Fruit fly (Drosophila melanogaster) whole organism, prepupa: ENCODE results near the gene CG18281.
"Not testable (repeated sequence)": the region's sequence is repeated elsewhere in the genome, so short reads cannot be mapped to it uniquely, and the experiment has no call there.

Source experiments
- Blimp-1 ChIP-seq: fragments of 200-800 bp; sonication (Bioruptor generic); optimal IDR thresholded peaks from 3 replicates; lab custom pipeline; 2017; ENCODE audit warnings: missing biosample characterization, missing genetic modification characterization, mild to moderate bottlenecking, moderate library complexity, missing genetic modification reagents
- CG10631 ChIP-seq: fragments of 200-800 bp; sonication (Bioruptor generic); optimal IDR thresholded peaks from 2 replicates; lab custom pipeline; 2016; ENCODE audit warnings: missing biosample characterization, missing genetic modification characterization
- CG10669 ChIP-seq: fragments of 200-800 bp; sonication (Bioruptor generic); optimal IDR thresholded peaks from 3 replicates; lab custom pipeline; 2018; ENCODE audit warnings: missing biosample characterization, mild to moderate bottlenecking, missing genetic modification characterization, moderate library complexity
- CG11294 ChIP-seq: fragments of 200-800 bp; sonication (Bioruptor generic); IDR thresholded peaks from 2 replicates; pipeline ENCODE4 v1.3.6; 2022; ENCODE audit warnings: missing biosample characterization, missing genetic modification characterization
- CG11762 ChIP-seq: fragments of 200-800 bp; sonication (Bioruptor generic); optimal IDR thresholded peaks from 3 replicates; lab custom pipeline; 2016; ENCODE audit warnings: missing biosample characterization, missing genetic modification characterization; ENCODE audit not compliant: insufficient read depth
- CG11902 ChIP-seq: fragments of 200-800 bp; sonication (Bioruptor generic); optimal IDR thresholded peaks from 3 replicates; lab custom pipeline; 2016; ENCODE audit warnings: missing biosample characterization, missing genetic modification characterization
- CG15336 ChIP-seq: fragments of 200-800 bp; sonication (Bioruptor generic); IDR thresholded peaks from 2 replicates; pipeline ENCODE4 v1.3.6; 2022; ENCODE audit warnings: missing biosample characterization, missing genetic modification characterization
- CG1621 ChIP-seq: fragments of 200-800 bp; sonication (Bioruptor generic); optimal IDR thresholded peaks from 3 replicates; lab custom pipeline; 2018; ENCODE audit warnings: missing biosample characterization, mild to moderate bottlenecking, missing genetic modification characterization
- CG3032 ChIP-seq: fragments of 200-800 bp; optimal IDR thresholded peaks from 2 replicates; lab custom pipeline; 2019; ENCODE audit warnings: missing biosample characterization, mild to moderate bottlenecking, missing genetic modification characterization, moderate library complexity
- CG31627 ChIP-seq: fragments of 200-800 bp; sonication (Bioruptor generic); optimal IDR thresholded peaks from 3 replicates; lab custom pipeline; 2016; ENCODE audit warnings: missing biosample characterization, missing genetic modification characterization
- CG32006 ChIP-seq: fragments of 200-800 bp; sonication (Bioruptor generic); optimal IDR thresholded peaks from 3 replicates; lab custom pipeline; 2017; ENCODE audit warnings: missing biosample characterization, mild to moderate bottlenecking, missing genetic modification characterization
- CG34406 ChIP-seq: fragments of 200-800 bp; sonication (Bioruptor generic); optimal IDR thresholded peaks from 3 replicates; lab custom pipeline; 2016; ENCODE audit warnings: missing biosample characterization, missing genetic modification characterization
- CG3919 ChIP-seq: fragments of 200-800 bp; sonication (Bioruptor generic); optimal IDR thresholded peaks from 3 replicates; lab custom pipeline; 2016; ENCODE audit warnings: missing biosample characterization, missing genetic modification characterization
- CG4318 ChIP-seq: fragments of 200-800 bp; sonication (Bioruptor generic); optimal IDR thresholded peaks from 3 replicates; lab custom pipeline; 2017; ENCODE audit warnings: missing biosample characterization, mild to moderate bottlenecking, missing genetic modification characterization
- CG6163 ChIP-seq: fragments of 200-800 bp; sonication (Bioruptor generic); IDR thresholded peaks from 3 replicates; pipeline ENCODE4 v1.3.6; 2022; ENCODE audit warnings: missing biosample characterization, missing genetic modification characterization
- CG6792 ChIP-seq: fragments of 200-800 bp; sonication (Bioruptor generic); optimal IDR thresholded peaks from 3 replicates; lab custom pipeline; 2016; ENCODE audit warnings: missing biosample characterization, missing genetic modification characterization
- CG6854 ChIP-seq: fragments of 200-800 bp; sonication (Bioruptor generic); optimal IDR thresholded peaks from 2 replicates; lab custom pipeline; 2017; ENCODE audit warnings: missing biosample characterization, mild to moderate bottlenecking, missing genetic modification characterization
- CG7368 ChIP-seq: fragments of 200-800 bp; sonication (Bioruptor generic); optimal IDR thresholded peaks from 3 replicates; lab custom pipeline; 2016; ENCODE audit warnings: missing biosample characterization, missing genetic modification characterization
- CG8319 ChIP-seq: fragments of 200-800 bp; sonication (Bioruptor generic); optimal IDR thresholded peaks from 3 replicates; lab custom pipeline; 2016; ENCODE audit warnings: missing biosample characterization, missing genetic modification characterization
- CG8632 ChIP-seq: fragments of 200-800 bp; sonication (Bioruptor generic); optimal IDR thresholded peaks from 3 replicates; lab custom pipeline; 2016; ENCODE audit warnings: missing biosample characterization, missing genetic modification characterization
- Eip78C ChIP-seq: fragments of 200-800 bp; sonication (Bioruptor generic); peaks from one replicate; lab custom pipeline; 2016; ENCODE audit warnings: missing biosample characterization, missing genetic modification characterization
- Ets96B ChIP-seq: fragments of 200-800 bp; optimal IDR thresholded peaks from 2 replicates; lab custom pipeline; 2019; ENCODE audit warnings: missing biosample characterization, mild to moderate bottlenecking, missing genetic modification characterization, moderate library complexity
- Gug ChIP-seq: fragments of 200-800 bp; sonication (Bioruptor generic); IDR thresholded peaks from 2 replicates; pipeline ENCODE4 v1.3.6; 2022; ENCODE audit warnings: missing biosample characterization, missing genetic modification characterization
- Hr39 ChIP-seq: fragments of 200-800 bp; sonication (Bioruptor generic); optimal IDR thresholded peaks from 2 replicates; lab custom pipeline; 2016; ENCODE audit warnings: missing biosample characterization, missing genetic modification characterization
- Hr4 ChIP-seq: fragments of 200-800 bp; sonication (Bioruptor generic); optimal IDR thresholded peaks from 3 replicates; lab custom pipeline; 2016; ENCODE audit warnings: missing biosample characterization, missing genetic modification characterization
- Lpt ChIP-seq: fragments of 200-800 bp; sonication (Bioruptor generic); optimal IDR thresholded peaks from 3 replicates; lab custom pipeline; 2016; ENCODE audit warnings: missing biosample characterization, missing genetic modification characterization
- OdsH ChIP-seq: fragments of 200-800 bp; sonication (Bioruptor generic); optimal IDR thresholded peaks from 3 replicates; lab custom pipeline; 2016; ENCODE audit warnings: missing biosample characterization, missing genetic modification characterization
- Smox ChIP-seq: fragments of 200-800 bp; sonication (Bioruptor generic); optimal IDR thresholded peaks from 3 replicates; lab custom pipeline; 2016; ENCODE audit warnings: missing biosample characterization, missing genetic modification characterization
- Sox102F ChIP-seq: fragments of 200-800 bp; sonication (Bioruptor generic); optimal IDR thresholded peaks from 2 replicates; lab custom pipeline; 2016; ENCODE audit warnings: missing biosample characterization, mild to moderate bottlenecking, missing genetic modification characterization
- Sox14 ChIP-seq: fragments of 200-800 bp; sonication (Bioruptor generic); optimal IDR thresholded peaks from 3 replicates; lab custom pipeline; 2016; ENCODE audit warnings: missing biosample characterization, missing genetic modification characterization
- Sox15 ChIP-seq: fragments of 200-800 bp; sonication (Bioruptor generic); optimal IDR thresholded peaks from 3 replicates; lab custom pipeline; 2016; ENCODE audit warnings: missing biosample characterization, missing genetic modification characterization
- achi ChIP-seq: fragments of 200-800 bp; sonication (Bioruptor generic); optimal IDR thresholded peaks from 3 replicates; lab custom pipeline; 2016; ENCODE audit warnings: missing biosample characterization, missing genetic modification characterization
- acj6 ChIP-seq: fragments of 200-800 bp; sonication (Bioruptor generic); optimal IDR thresholded peaks from 3 replicates; lab custom pipeline; 2016; ENCODE audit warnings: missing biosample characterization, missing genetic modification characterization
- cyc ChIP-seq: fragments of 200-800 bp; sonication (Bioruptor generic); optimal IDR thresholded peaks from 3 replicates; lab custom pipeline; 2016; ENCODE audit warnings: missing biosample characterization, missing genetic modification characterization
- dac ChIP-seq: fragments of 200-800 bp; sonication (Bioruptor generic); optimal IDR thresholded peaks from 2 replicates; lab custom pipeline; 2017; ENCODE audit warnings: missing biosample characterization, mild to moderate bottlenecking, missing genetic modification characterization
- dsx ChIP-seq: fragments of 200-800 bp; optimal IDR thresholded peaks from 3 replicates; lab custom pipeline; 2019; ENCODE audit warnings: missing biosample characterization, mild to moderate bottlenecking, missing genetic modification characterization, moderate library complexity; ENCODE audit not compliant: poor library complexity, severe bottlenecking
- eg ChIP-seq: fragments of 200-800 bp; sonication (Bioruptor generic); IDR thresholded peaks from 3 replicates; pipeline ENCODE4 v1.3.6; 2022; ENCODE audit warnings: missing biosample characterization, missing genetic modification characterization
- esn ChIP-seq: fragments of 200-800 bp; sonication (Bioruptor generic); optimal IDR thresholded peaks from 2 replicates; lab custom pipeline; 2016; ENCODE audit warnings: missing biosample characterization, mild to moderate bottlenecking, missing genetic modification characterization, moderate library complexity
- lz ChIP-seq: fragments of 200-800 bp; sonication (Bioruptor generic); optimal IDR thresholded peaks from 3 replicates; lab custom pipeline; 2016; ENCODE audit warnings: missing biosample characterization, missing genetic modification characterization
- net ChIP-seq: fragments of 200-800 bp; sonication (Bioruptor generic); optimal IDR thresholded peaks from 3 replicates; lab custom pipeline; 2016; ENCODE audit warnings: missing biosample characterization, missing genetic modification characterization
- salr ChIP-seq, 2 experiments: fragments of 200-800 bp; sonication (Bioruptor generic); optimal IDR thresholded peaks; 3 replicates each; lab custom pipeline; 2016 to 2018; ENCODE audit warnings: missing biosample characterization in 2 of 2, missing genetic modification characterization in 2 of 2, mild to moderate bottlenecking in 1 of 2
- spab ChIP-seq: fragments of 200-800 bp; sonication (Bioruptor generic); optimal IDR thresholded peaks from 2 replicates; lab custom pipeline; 2017; ENCODE audit warnings: missing biosample characterization, mild to moderate bottlenecking, missing genetic modification characterization, missing genetic modification reagents
- svp ChIP-seq: fragments of 200-800 bp; sonication (Bioruptor generic); peaks from one replicate; lab custom pipeline; 2016; ENCODE audit warnings: missing biosample characterization, missing genetic modification characterization
- topi ChIP-seq: fragments of 200-800 bp; sonication (Bioruptor generic); optimal IDR thresholded peaks from 3 replicates; lab custom pipeline; 2016; ENCODE audit warnings: missing biosample characterization, missing genetic modification characterization

CG18281 gene

DNA sequence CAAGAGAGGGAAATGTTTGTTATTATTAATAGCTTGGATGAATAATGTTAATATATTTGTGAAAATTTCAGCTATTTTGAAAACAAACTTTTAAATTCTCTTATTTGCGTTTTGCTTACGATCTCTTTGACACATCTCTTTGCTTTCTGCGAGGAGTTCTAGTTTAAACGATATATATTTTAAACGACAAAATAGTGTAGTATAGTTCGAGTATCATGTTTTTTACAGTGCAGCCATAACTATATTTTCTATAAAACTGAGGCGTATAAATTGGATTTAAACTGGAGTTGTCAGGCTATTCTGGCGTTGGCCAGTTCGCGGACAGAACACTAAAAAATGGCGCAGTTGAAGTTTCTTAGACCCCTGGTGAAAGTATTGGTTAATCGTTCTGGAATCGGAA, at the start of gene CG18281:
CG18281 (plus strand) TSS at position 301 of the 400 bp plus-strand sequence.
- not testable (repeated sequence) for TF ChIP-seq Blimp-1; CG31627; Eip78C (GFP tag; lab: Kevin White, UChicago)

DNA sequence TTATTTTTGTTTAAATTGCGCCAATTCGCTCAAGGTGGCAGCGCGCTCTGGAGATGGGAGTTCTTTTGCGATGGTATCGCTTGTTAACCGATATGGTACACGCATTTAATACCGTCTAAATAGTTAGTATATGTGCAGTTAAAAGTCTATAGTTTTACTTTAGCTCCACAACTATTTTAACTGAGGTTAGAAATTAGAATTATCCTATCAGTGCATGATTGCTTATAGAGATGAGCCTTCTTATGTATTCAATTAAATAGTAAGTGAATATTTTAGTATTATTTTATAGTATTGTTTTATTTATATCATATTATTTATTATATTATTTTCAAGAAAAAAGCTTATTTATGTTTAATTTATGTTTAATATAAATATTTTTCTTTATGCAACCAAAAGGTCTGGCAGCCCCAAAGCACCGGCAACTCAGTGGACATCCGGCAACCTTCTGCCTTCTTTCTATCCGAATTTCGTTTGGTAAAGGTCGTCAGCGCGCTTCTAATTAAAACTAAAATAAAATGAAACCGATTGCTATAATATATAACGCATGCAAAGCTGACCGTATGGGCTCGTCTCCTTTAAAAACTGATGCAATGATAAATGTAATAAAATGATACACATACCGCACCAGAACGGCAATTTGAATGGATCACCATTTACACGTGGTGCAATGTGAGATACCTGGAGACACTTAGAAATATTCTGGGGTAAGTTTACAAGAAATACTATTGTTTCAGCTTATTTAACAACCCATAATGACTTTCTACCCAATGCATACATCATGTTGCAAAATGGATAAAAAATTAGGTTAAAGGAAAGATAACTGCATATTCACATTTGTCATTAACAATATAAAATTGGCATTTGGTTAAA, 46.6 kb upstream of the CG18281 start, which contains the start of gene CG5199:
CG5199 (minus strand) TSS at position 52 of the 870 bp plus-strand sequence.
- TF ChIP-seq OdsH (GFP tag; lab: Kevin White, UChicago) (peak; percentile 53), CG11762 (GFP tag; lab: Kevin White, UChicago) (peak; percentile 45), dac (GFP tag; lab: Kevin White, UChicago) (no peak), CG10631 (peak; percentile 82), Smox (no peak), Hr39 (peak; percentile 48), CG10669 (GFP tag; lab: Kevin White, UChicago) (peak; percentile 49), CG11902 (GFP tag; lab: Kevin White, UChicago) (peak; percentile 53), Sox102F (GFP tag; lab: Kevin White, UChicago) (peak; percentile 1), dsx (GFP tag; lab: Kevin White, UChicago) (no peak), CG7368 (GFP tag; lab: Kevin White, UChicago) (peak; percentile 5), svp (GFP tag; lab: Kevin White, UChicago) (peak; percentile 84), salr (GFP tag; optimal IDR thresholded peaks at IDR 0.05; lab: Kevin White, UChicago) (peak in 1 of 2 experiments; percentile 30), CG6792 (GFP tag; lab: Kevin White, UChicago) (peak; percentile 48), Sox14 (GFP tag; lab: Kevin White, UChicago) (peak; percentile 24), CG6854 (GFP tag; lab: Kevin White, UChicago) (no peak), CG8319 (GFP tag; lab: Kevin White, UChicago) (no peak), Sox15 (GFP tag; lab: Kevin White, UChicago) (peak; percentile 37), CG32006 (GFP tag; lab: Kevin White, UChicago) (peak; percentile 63), Hr4 (GFP tag; lab: Kevin White, UChicago) (peak; percentile 12), CG1621 (tag; lab: Kevin White, UChicago) (no peak), cyc (peak; percentile 74), net (GFP tag; lab: Kevin White, UChicago) (no peak), CG3032 (tag; lab: Kevin White, UChicago) (peak; percentile 79), CG34406 (GFP tag; lab: Kevin White, UChicago) (peak; percentile 52), CG8632 (GFP tag; lab: Kevin White, UChicago) (peak; percentile 33), CG31627 (peak; percentile 52), esn (GFP tag; lab: Kevin White, UChicago) (peak; percentile 50), Ets96B (tag; lab: Kevin White, UChicago) (peak; percentile 71), CG6163 (GFP tag; lab: Robert Waterston, UW) (peak; percentile 42; the same call in 1 of the 3 replicates), lz (GFP tag; lab: Kevin White, UChicago) (peak; percentile 62), CG4318 (GFP tag; lab: Kevin White, UChicago) (peak; percentile 49), Gug (GFP tag; lab: Robert Waterston, UW) (peak; percentile 65), eg (no peak; the same call in 2 of the 3 replicates), achi (peak; percentile 57), CG15336 (GFP tag; lab: Robert Waterston, UW) (0 out of 2 replicates have a peak, but pooled peaks have one; percentile 21), CG3919 (peak; percentile 68), Blimp-1 (peak; percentile 11), CG11294 (peak; percentile 48; the same call in 1 of the 2 replicates), spab (GFP tag; lab: Kevin White, UChicago) (no peak), topi (GFP tag; lab: Kevin White, UChicago) (peak; percentile 37), Lpt (GFP tag; lab: Kevin White, UChicago) (peak; percentile 35), acj6 (GFP tag; lab: Kevin White, UChicago) (peak; percentile 58)
- TF ChIP-seq, all 60 proteins: peak for 34
